Fruit fly (Drosophila melanogaster): ENCODE measurements around the gene Rpp14a.

The Rpp14a gene

DNA sequence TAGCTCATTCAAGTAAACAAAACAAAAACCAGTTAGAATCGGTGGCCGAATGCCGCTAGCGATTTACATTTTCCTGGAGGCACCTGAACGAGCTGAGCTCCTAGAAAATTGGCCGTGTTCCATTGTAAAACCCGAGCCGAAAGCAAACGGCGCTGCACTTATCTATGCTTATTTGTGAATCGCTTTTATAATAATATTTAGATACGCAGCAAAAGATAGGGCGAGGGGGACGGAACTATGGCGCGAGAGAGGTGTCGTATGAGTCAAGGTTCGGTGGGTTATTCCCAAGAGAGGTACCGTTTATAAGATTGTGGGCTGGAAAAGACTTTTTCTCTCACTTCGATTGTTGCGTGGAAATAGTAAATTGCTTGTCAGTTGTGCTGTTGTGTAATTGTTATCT lies 7.0 kb downstream of the Rpp14a start:
- no peak for TF ChIP-seq achi (GFP tag; optimal IDR thresholded peaks at IDR 0.05)
- TF ChIP-seq CG8632 (GFP tag; optimal IDR thresholded peaks at IDR 0.05), result no peak
- peak; percentile 45 for TF ChIP-seq svp (GFP tag)
- TF ChIP-seq Eip78C (GFP tag), result peak; percentile 43
- no peak for TF ChIP-seq Sox15 (GFP tag; optimal IDR thresholded peaks at IDR 0.05)
- TF ChIP-seq fd85E (GFP tag; optimal IDR thresholded peaks at IDR 0.05), result no peak
- peak; percentile 65 for TF ChIP-seq fkh (GFP tag; optimal IDR thresholded peaks at IDR 0.05)
- no peak for TF ChIP-seq Sox102F (GFP tag; optimal IDR thresholded peaks at IDR 0.05)

DNA sequence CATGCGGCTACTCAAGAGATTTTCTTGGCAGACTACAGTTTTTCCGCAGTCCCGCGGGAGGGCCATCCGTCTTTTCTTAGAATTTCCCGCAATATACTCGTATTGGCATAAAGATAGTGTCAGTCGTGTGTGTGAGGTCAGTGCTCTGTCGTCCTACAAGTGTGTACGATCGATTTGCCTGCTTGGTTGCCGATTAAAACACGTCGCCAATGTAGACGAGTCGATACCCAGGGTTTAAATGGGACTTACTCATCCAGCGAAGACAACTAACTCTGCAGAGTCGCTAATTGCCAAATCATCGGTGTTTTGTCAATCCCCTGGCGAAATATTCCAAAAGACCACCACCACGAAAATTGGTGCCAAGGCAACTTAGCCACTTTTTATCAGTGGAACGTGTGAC lies 9.3 kb downstream of the Rpp14a start:
- TF ChIP-seq Eip78C (GFP tag) (peak; percentile 25), CG6163 (GFP tag; IDR thresholded peaks at IDR 0.05) (no peak), eg (GFP tag; IDR thresholded peaks at IDR 0.05) (no peak), Sox15 (GFP tag; optimal IDR thresholded peaks at IDR 0.05) (no peak), CG3032 (tag; optimal IDR thresholded peaks at IDR 0.05) (no peak), CG8319 (GFP tag; optimal IDR thresholded peaks at IDR 0.05) (no peak), CG10669 (GFP tag; optimal IDR thresholded peaks at IDR 0.05) (no peak), fkh (GFP tag; optimal IDR thresholded peaks at IDR 0.05) (no peak)

DNA sequence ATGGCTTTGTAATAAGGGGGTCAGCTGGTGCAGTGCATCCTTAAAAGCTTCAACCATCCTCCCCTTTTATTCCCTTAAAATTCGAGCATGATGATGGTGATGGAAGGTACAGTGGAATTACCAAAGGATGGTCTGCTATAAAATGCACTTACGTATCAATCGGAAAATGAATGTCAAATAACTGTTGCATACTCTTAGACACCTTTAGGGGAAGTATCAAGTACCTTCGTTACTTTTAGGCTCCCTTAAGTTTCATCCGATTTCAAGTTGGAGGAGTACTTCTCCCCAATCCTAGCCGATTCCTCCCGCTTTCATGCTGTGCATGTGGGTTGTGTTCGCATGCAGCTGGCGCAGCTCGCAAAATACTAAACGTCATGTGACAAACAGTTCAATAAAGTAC lies 13.5 kb downstream of the Rpp14a start:
- TF ChIP-seq CG10631 (GFP tag; optimal IDR thresholded peaks at IDR 0.05) (no peak), CG3032 (tag; optimal IDR thresholded peaks at IDR 0.05) (no peak), CG11902 (GFP tag; optimal IDR thresholded peaks at IDR 0.05) (no peak), eg (GFP tag; IDR thresholded peaks at IDR 0.05) (no peak), Smox (GFP tag; optimal IDR thresholded peaks at IDR 0.05) (no peak), CG15336 (GFP tag; IDR thresholded peaks at IDR 0.05) (no peak), net (GFP tag; optimal IDR thresholded peaks at IDR 0.05) (no peak)

DNA sequence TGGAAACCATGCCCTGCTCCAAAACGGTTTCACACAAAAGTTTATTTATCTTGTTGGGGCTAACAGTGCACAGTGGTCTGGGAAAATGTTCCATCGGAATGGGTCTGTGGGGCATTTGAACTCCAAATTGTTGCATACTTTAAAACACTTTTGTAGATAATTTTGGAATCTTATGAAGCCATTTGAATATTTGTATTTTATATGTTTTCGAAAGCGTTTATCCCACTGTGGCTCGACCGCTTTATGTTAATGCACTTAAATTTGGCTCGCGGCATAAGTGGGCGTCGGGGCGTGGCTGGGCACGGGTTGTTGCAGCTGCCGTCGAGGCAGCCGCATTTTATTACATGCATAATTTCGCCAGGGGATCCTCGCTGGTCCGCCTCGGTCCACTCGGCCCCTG lies 15.2 kb downstream of the Rpp14a start:
- TF ChIP-seq Sox15 (GFP tag; optimal IDR thresholded peaks at IDR 0.05) (peak; percentile 14), CG4318 (GFP tag; optimal IDR thresholded peaks at IDR 0.05) (no peak), CG6808 (GFP tag; optimal IDR thresholded peaks at IDR 0.05) (no peak), CG1621 (tag; optimal IDR thresholded peaks at IDR 0.05) (no peak), Sox102F (GFP tag; optimal IDR thresholded peaks at IDR 0.05) (peak; percentile 36), salr (GFP tag; optimal IDR thresholded peaks at IDR 0.05) (no peak), Sox14 (GFP tag; optimal IDR thresholded peaks at IDR 0.05) (peak; percentile 7), Eip78C (GFP tag) (peak; percentile 75), CG11762 (GFP tag; optimal IDR thresholded peaks at IDR 0.05; ENCODE audit: insufficient read depth) (no peak), Hr38 (GFP tag; optimal IDR thresholded peaks at IDR 0.05) (no peak), CG15336 (GFP tag; IDR thresholded peaks at IDR 0.05) (0 out of 2 replicates have a peak, but pooled peaks have one; percentile 38), CG7368 (GFP tag; optimal IDR thresholded peaks at IDR 0.05) (peak; percentile 23), achi (GFP tag; optimal IDR thresholded peaks at IDR 0.05) (peak; percentile 39), lz (GFP tag; optimal IDR thresholded peaks at IDR 0.05) (peak; percentile 17), Met (GFP tag; optimal IDR thresholded peaks at IDR 0.05) (peak; percentile 23), pdm3 (GFP tag; optimal IDR thresholded peaks at IDR 0.05) (no peak), CG8319 (GFP tag; optimal IDR thresholded peaks at IDR 0.05) (no peak), OdsH (GFP tag; optimal IDR thresholded peaks at IDR 0.05) (peak; percentile 34), CG34406 (GFP tag; optimal IDR thresholded peaks at IDR 0.05) (peak; percentile 5), CG11294 (GFP tag; IDR thresholded peaks at IDR 0.05) (0 out of 2 replicates have a peak, but pooled peaks have one; percentile 18), CG8119 (GFP tag; IDR thresholded peaks at IDR 0.05) (peak; percentile 42; the same call in 2 of the 3 replicates), fd85E (GFP tag; optimal IDR thresholded peaks at IDR 0.05) (no peak), acj6 (GFP tag; optimal IDR thresholded peaks at IDR 0.05) (peak; percentile 37), net (GFP tag; optimal IDR thresholded peaks at IDR 0.05) (peak; percentile 10), Blimp-1 (GFP tag; optimal IDR thresholded peaks at IDR 0.05) (no peak), Hr4 (GFP tag; optimal IDR thresholded peaks at IDR 0.05) (peak; percentile 37), CG11902 (GFP tag; optimal IDR thresholded peaks at IDR 0.05) (peak; percentile 11), CG3032 (tag; optimal IDR thresholded peaks at IDR 0.05) (no peak), ss (GFP tag; optimal IDR thresholded peaks at IDR 0.05) (no peak), CG6792 (GFP tag; optimal IDR thresholded peaks at IDR 0.05) (no peak), Ets21C (GFP tag; optimal IDR thresholded peaks at IDR 0.05) (peak; percentile 42), eg (GFP tag; IDR thresholded peaks at IDR 0.05) (peak; percentile 75), Gug (GFP tag; IDR thresholded peaks at IDR 0.05) (no peak), svp (GFP tag) (peak; percentile 87), cyc (GFP tag; optimal IDR thresholded peaks at IDR 0.05) (peak; percentile 40), CG10669 (GFP tag; optimal IDR thresholded peaks at IDR 0.05) (no peak), esn (GFP tag; optimal IDR thresholded peaks at IDR 0.05) (peak; percentile 44), vri (GFP tag; optimal IDR thresholded peaks at IDR 0.05) (peak; percentile 19), fkh (GFP tag; optimal IDR thresholded peaks at IDR 0.05) (no peak), CG16779 (tag; optimal IDR thresholded peaks at IDR 0.05) (no peak)
